Worm (Caenorhabditis elegans): ENCODE measurements around the gene ZK930.6.

The ZK930.6 gene

ce11 chrII:11868893-11869292, 14.9 kb upstream of the ZK930.6 start:
- TF ChIP-seq skn-1 (tag; optimal IDR thresholded peaks at IDR 0.05): no peak
- no peak for TF ChIP-seq efl-1 (optimal IDR thresholded peaks at IDR 0.05)
- peak in 1 of 2 experiments; percentile 3 for TF ChIP-seq efl-1 (GFP tag; optimal IDR thresholded peaks at IDR 0.05 in 1 of 2)
- TF ChIP-seq dsc-1 (tag; optimal IDR thresholded peaks at IDR 0.05): no peak
- TF ChIP-seq C16A3.4 (tag; optimal IDR thresholded peaks at IDR 0.05): no peak

ce11 chrII:11874674-11875198, 9.0 kb upstream of the ZK930.6 start, which contains the start of the genes npp-3 and top-2:
Gene npp-3 (minus strand): TSS chrII:11874788.
Gene top-2 (plus strand): TSS chrII:11875148.
- TF ChIP-seq skn-1 (tag; optimal IDR thresholded peaks at IDR 0.05) (peak; percentile 94), nhr-84 (tag; optimal IDR thresholded peaks at IDR 0.05) (no peak), ceh-63 (GFP tag; optimal IDR thresholded peaks at IDR 0.05) (no peak), mef-2 (tag; optimal IDR thresholded peaks at IDR 0.05) (peak; percentile 83), lin-13 (GFP tag; optimal IDR thresholded peaks at IDR 0.05) (peak; percentile 95), nhr-85 (tag) (peak; percentile 97), ceh-90 (tag; optimal IDR thresholded peaks at IDR 0.05) (no peak), pqm-1 (tag; optimal IDR thresholded peaks at IDR 0.05) (no peak), tbx-2 (tag; optimal IDR thresholded peaks at IDR 0.05) (peak; percentile 95), C16A3.4 (tag; optimal IDR thresholded peaks at IDR 0.05) (peak; percentile 95), Y116A8C.19 (tag; optimal IDR thresholded peaks at IDR 0.05; ENCODE audit: borderline replicate concordance) (no peak), ama-1 (optimal IDR thresholded peaks at IDR 0.05) (no peak), nhr-47 (tag; optimal IDR thresholded peaks at IDR 0.05) (peak; percentile 97), swsn-7 (tag; optimal IDR thresholded peaks at IDR 0.05) (peak; percentile 94), alr-1 (tag; optimal IDR thresholded peaks at IDR 0.05; ENCODE audit: borderline replicate concordance) (no peak), unc-30 (tag; optimal IDR thresholded peaks at IDR 0.05) (no peak), efl-1 (optimal IDR thresholded peaks at IDR 0.05) (peak; percentile 98 to 99), efl-1 (GFP tag; optimal IDR thresholded peaks at IDR 0.05 in 1 of 2) (peak; percentile 99 to 100), ceh-88 (GFP tag; IDR thresholded peaks at IDR 0.05) (peak; percentile 83), lin-14 (GFP tag; optimal IDR thresholded peaks at IDR 0.05) (peak; percentile 94), fkh-10 (GFP tag; optimal IDR thresholded peaks at IDR 0.05) (peak; percentile 92), nhr-90 (tag; optimal IDR thresholded peaks at IDR 0.05; ENCODE audit: poor library complexity) (peak; percentile 90), pag-3 (tag; optimal IDR thresholded peaks at IDR 0.05; ENCODE audit: borderline replicate concordance, insufficient read depth) (no peak), fos-1 (tag; optimal IDR thresholded peaks at IDR 0.05) (peak; percentile 91), mdl-1 (tag; optimal IDR thresholded peaks at IDR 0.05) (peak in 1 of 2 experiments; percentile 83), snu-23 (GFP tag; optimal IDR thresholded peaks at IDR 0.05) (peak; percentile 97), hlh-4 (tag; optimal IDR thresholded peaks at IDR 0.05) (no peak), jun-1 (tag; optimal IDR thresholded peaks at IDR 0.05) (peak; percentile 93), ztf-4 (tag; optimal IDR thresholded peaks at IDR 0.05) (peak; percentile 74), sup-37 (GFP tag; optimal IDR thresholded peaks at IDR 0.05) (peak; percentile 24), dsc-1 (tag; optimal IDR thresholded peaks at IDR 0.05) (peak; percentile 93), dpl-1 (GFP tag; optimal IDR thresholded peaks at IDR 0.05) (peak; percentile 99), hlh-17 (GFP tag; optimal IDR thresholded peaks at IDR 0.05; ENCODE audit: borderline replicate concordance) (no peak), hpl-2 (GFP tag; optimal IDR thresholded peaks at IDR 0.05) (peak; percentile 27), lsy-2 (tag; optimal IDR thresholded peaks at IDR 0.05) (peak; percentile 99 to 100), unc-62 (GFP tag; optimal IDR thresholded peaks at IDR 0.05) (no peak), unc-98 (GFP tag; IDR thresholded peaks at IDR 0.05) (no peak), nhr-28 (tag; optimal IDR thresholded peaks at IDR 0.05) (no peak), lin-15B (tag; optimal IDR thresholded peaks at IDR 0.05) (peak; percentile 94), nhr-77 (tag; optimal IDR thresholded peaks at IDR 0.05) (peak; percentile 92), egl-13 (tag; optimal IDR thresholded peaks at IDR 0.05) (peak; percentile 89), C04F5.9 (tag; optimal IDR thresholded peaks at IDR 0.05) (peak; percentile 89), egl-27 (tag; optimal IDR thresholded peaks at IDR 0.05) (peak; percentile 3 to 22), ceh-8 (GFP tag; optimal IDR thresholded peaks at IDR 0.05) (peak; percentile 86), aly-2 (tag; optimal IDR thresholded peaks at IDR 0.05) (peak; percentile 78), ceh-82 (tag; optimal IDR thresholded peaks at IDR 0.05) (peak; percentile 85 to 97 (median 89)), vab-15 (tag; optimal IDR thresholded peaks at IDR 0.05) (peak; percentile 86), nhr-20 (tag; optimal IDR thresholded peaks at IDR 0.05) (peak; percentile 92), irx-1 (tag; optimal IDR thresholded peaks at IDR 0.05) (peak; percentile 91), isw-1 (GFP tag; IDR thresholded peaks at IDR 0.05) (peak; percentile 97)
